Fruit fly (Drosophila melanogaster): ENCODE data around the gene Obp22a.

The Obp22a gene

DNA sequence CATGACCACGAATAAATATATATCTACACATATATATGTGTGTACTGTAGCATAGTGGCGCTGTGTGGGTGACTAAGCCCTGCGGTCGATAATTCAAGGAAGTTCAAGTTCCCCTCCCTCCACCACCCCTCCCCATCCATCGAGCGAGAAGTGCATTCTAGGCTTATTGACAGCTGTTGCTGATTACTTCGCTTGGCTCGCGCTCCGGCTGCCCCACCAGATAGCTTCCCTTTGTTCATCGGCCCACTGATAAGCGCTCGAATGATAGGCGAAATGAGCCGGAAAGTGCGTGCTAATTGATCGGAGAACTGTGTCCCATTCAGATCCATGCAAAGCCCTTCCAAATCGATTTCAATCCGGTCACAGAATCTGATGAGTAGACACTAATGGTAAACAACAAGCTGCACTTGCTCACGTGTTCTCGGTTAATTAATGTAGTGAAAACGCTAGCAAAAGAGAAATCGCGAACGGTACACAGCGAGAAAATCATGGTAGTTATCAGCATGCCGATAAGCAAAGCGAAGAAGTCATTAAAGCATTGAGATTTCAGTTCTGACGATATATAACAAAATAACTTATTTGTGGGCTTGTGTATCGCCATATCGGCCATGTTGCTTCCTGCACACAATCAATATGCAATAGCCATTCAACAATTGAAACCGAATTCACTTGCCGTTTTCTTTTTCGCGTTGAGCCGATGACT, 46.4 kb upstream of the Obp22a start (continued):
- TF ChIP-seq fd3F (GFP tag; optimal IDR thresholded peaks at IDR 0.05) = no peak
- TF ChIP-seq disco-r (GFP tag; optimal IDR thresholded peaks at IDR 0.05) = no peak
- no peak for TF ChIP-seq CG42726 (GFP tag; IDR thresholded peaks at IDR 0.05; ENCODE audit: partially characterized antibody)
- TF ChIP-seq tup (GFP tag; optimal IDR thresholded peaks at IDR 0.05) = no peak
- peak; percentile 41 for TF ChIP-seq CG15479 (GFP tag; optimal IDR thresholded peaks at IDR 0.05)
- no peak for TF ChIP-seq CG13424 (tag; optimal IDR thresholded peaks at IDR 0.05)
- no peak for TF ChIP-seq Lhr (GFP tag; optimal IDR thresholded peaks at IDR 0.05)
- no peak for TF ChIP-seq CG12942 (GFP tag; optimal IDR thresholded peaks at IDR 0.05)
- no peak for TF ChIP-seq D (optimal IDR thresholded peaks at IDR 0.05)
- TF ChIP-seq D (GFP tag; optimal IDR thresholded peaks at IDR 0.05) = no peak
- TF ChIP-seq esg (GFP tag; conservative IDR thresholded peaks at IDR 0.05) = no peak
- TF ChIP-seq crol (GFP tag; IDR thresholded peaks at IDR 0.05) = peak; percentile 92
- TF ChIP-seq ci (GFP tag; IDR thresholded peaks at IDR 0.05) = no peak
- TF ChIP-seq jigr1 (GFP tag; IDR thresholded peaks at IDR 0.05) = no peak
- peak; percentile 3 for TF ChIP-seq unpg (GFP tag; optimal IDR thresholded peaks at IDR 0.05)
- TF ChIP-seq dati (GFP tag; IDR thresholded peaks at IDR 0.05) = no peak
- no peak for TF ChIP-seq hkb (optimal IDR thresholded peaks at IDR 0.05)
- no peak for TF ChIP-seq hkb (GFP tag; IDR thresholded peaks at IDR 0.05)
- TF ChIP-seq dysf (GFP tag; IDR thresholded peaks at IDR 0.05) = no peak
- TF ChIP-seq gfzf (GFP tag; optimal IDR thresholded peaks at IDR 0.05) = no peak
- no peak for TF ChIP-seq her (GFP tag; optimal IDR thresholded peaks at IDR 0.05)
- TF ChIP-seq p53 (GFP tag; optimal IDR thresholded peaks at IDR 0.05) = no peak
- no peak for TF ChIP-seq CG1024 (GFP tag; IDR thresholded peaks at IDR 0.05)
- TF ChIP-seq Dll (GFP tag; IDR thresholded peaks at IDR 0.05; ENCODE audit: partially characterized antibody) = no peak
- TF ChIP-seq Med (GFP tag) = peak; percentile 67
- no peak for TF ChIP-seq E2f1 (GFP tag; IDR thresholded peaks at IDR 0.05)
- no peak for TF ChIP-seq Nf-YB (GFP tag; optimal IDR thresholded peaks at IDR 0.05)
- no peak for TF ChIP-seq ewg (GFP tag; optimal IDR thresholded peaks at IDR 0.05)
- TF ChIP-seq kay (GFP tag; optimal IDR thresholded peaks at IDR 0.05) = peak; percentile 65
- no peak for TF ChIP-seq Sry-δ (GFP tag; optimal IDR thresholded peaks at IDR 0.05)
- TF ChIP-seq hbn (GFP tag; IDR thresholded peaks at IDR 0.05; ENCODE audit: partially characterized antibody) = no peak
- TF ChIP-seq CG9437 (GFP tag; optimal IDR thresholded peaks at IDR 0.05) = no peak
- no peak for TF ChIP-seq lilli (GFP tag; optimal IDR thresholded peaks at IDR 0.05)
- no peak for TF ChIP-seq oc (tag; optimal IDR thresholded peaks at IDR 0.05)
- TF ChIP-seq CG14014 (GFP tag; IDR thresholded peaks at IDR 0.05) = no peak
- TF ChIP-seq CG2889 (GFP tag; IDR thresholded peaks at IDR 0.05) = no peak
- no peak for TF ChIP-seq Dek (tag; optimal IDR thresholded peaks at IDR 0.05)
- no peak for TF ChIP-seq ems (GFP tag; optimal IDR thresholded peaks at IDR 0.05)
- no peak for TF ChIP-seq CG16813 (GFP tag; IDR thresholded peaks at IDR 0.05; ENCODE audit: partially characterized antibody)
- TF ChIP-seq Meics (GFP tag; optimal IDR thresholded peaks at IDR 0.05) = no peak
- no peak for TF ChIP-seq az2 (GFP tag; optimal IDR thresholded peaks at IDR 0.05)
- no peak for TF ChIP-seq sr (GFP tag; IDR thresholded peaks at IDR 0.05)
- TF ChIP-seq onecut (GFP tag; IDR thresholded peaks at IDR 0.05) = peak; percentile 70
- TF ChIP-seq chif (GFP tag; optimal IDR thresholded peaks at IDR 0.05) = no peak
- no peak for TF ChIP-seq Dp (GFP tag; optimal IDR thresholded peaks at IDR 0.05)
- TF ChIP-seq dmrt11E (tag; optimal IDR thresholded peaks at IDR 0.05) = no peak
- peak; percentile 44 for TF ChIP-seq zf30C (GFP tag; optimal IDR thresholded peaks at IDR 0.05)
- no peak for TF ChIP-seq CG13624 (GFP tag; optimal IDR thresholded peaks at IDR 0.05)
- no peak for TF ChIP-seq Lim3 (GFP tag; IDR thresholded peaks at IDR 0.05)
- TF ChIP-seq Opbp (GFP tag; IDR thresholded peaks at IDR 0.05; ENCODE audit: partially characterized antibody) = no peak
- no peak for TF ChIP-seq Mrtf (GFP tag; IDR thresholded peaks at IDR 0.05)

Measured in whole organism, embryonic.